In genomic region chrX:366854-367253, dm6 we compare ENCODE assay signal across 1 fruit fly cellular context.
TF ChIP-seq lines count a peak whose summit lies in the region.

No protein-coding gene starts in this region.

TF ChIP-seq in whole organism, prepupa, 60 proteins besides CTCF, POLR2A, EP300 and RAD21 (continued from another document):
- TF ChIP-seq Eip93F (GFP tag; optimal IDR thresholded peaks at IDR 0.05; lab: Kevin White, UChicago) (no peak), Hr38 (GFP tag; optimal IDR thresholded peaks at IDR 0.05; lab: Kevin White, UChicago) (no peak), Eip75B (GFP tag; optimal IDR thresholded peaks at IDR 0.05; lab: Kevin White, UChicago) (peak; percentile 6), CG6163 (GFP tag; IDR thresholded peaks at IDR 0.05; lab: Robert Waterston, UW) (no peak), pdm3 (GFP tag; optimal IDR thresholded peaks at IDR 0.05; lab: Kevin White, UChicago) (no peak), Blimp-1 (GFP tag; optimal IDR thresholded peaks at IDR 0.05; lab: Kevin White, UChicago) (no peak), CG11902 (GFP tag; optimal IDR thresholded peaks at IDR 0.05; lab: Kevin White, UChicago) (no peak), esn (GFP tag; optimal IDR thresholded peaks at IDR 0.05; lab: Kevin White, UChicago) (peak; percentile 34), Eip78C (GFP tag; lab: Kevin White, UChicago) (peak; percentile 82), spab (GFP tag; optimal IDR thresholded peaks at IDR 0.05; lab: Kevin White, UChicago) (peak; percentile 18), Hr39 (GFP tag; optimal IDR thresholded peaks at IDR 0.05; lab: Kevin White, UChicago) (no peak), CG6854 (GFP tag; optimal IDR thresholded peaks at IDR 0.05; lab: Kevin White, UChicago) (no peak), svp (GFP tag; lab: Kevin White, UChicago) (peak; percentile 61), CG7368 (GFP tag; optimal IDR thresholded peaks at IDR 0.05; lab: Kevin White, UChicago) (peak; percentile 26), Ets21C (GFP tag; optimal IDR thresholded peaks at IDR 0.05; lab: Kevin White, UChicago) (no peak), Met (GFP tag; optimal IDR thresholded peaks at IDR 0.05; lab: Kevin White, UChicago) (peak; percentile 43), net (GFP tag; optimal IDR thresholded peaks at IDR 0.05; lab: Kevin White, UChicago) (peak; percentile 5), CG11762 (GFP tag; optimal IDR thresholded peaks at IDR 0.05; lab: Kevin White, UChicago; ENCODE audit: insufficient read depth) (no peak), CG32006 (GFP tag; optimal IDR thresholded peaks at IDR 0.05; lab: Kevin White, UChicago) (peak; percentile 22), CG8319 (GFP tag; optimal IDR thresholded peaks at IDR 0.05; lab: Kevin White, UChicago) (no peak), eg (GFP tag; IDR thresholded peaks at IDR 0.05; lab: Robert Waterston, UW) (no peak), Smox (GFP tag; optimal IDR thresholded peaks at IDR 0.05; lab: Kevin White, UChicago) (no peak), fkh (GFP tag; optimal IDR thresholded peaks at IDR 0.05; lab: Kevin White, UChicago) (no peak), fd85E (GFP tag; optimal IDR thresholded peaks at IDR 0.05; lab: Kevin White, UChicago) (no peak), fd59A (GFP tag; optimal IDR thresholded peaks at IDR 0.05; lab: Kevin White, UChicago) (no peak), CG15336 (GFP tag; IDR thresholded peaks at IDR 0.05; lab: Robert Waterston, UW) (no peak), CG10631 (GFP tag; optimal IDR thresholded peaks at IDR 0.05; lab: Kevin White, UChicago) (peak; percentile 57), CG34406 (GFP tag; optimal IDR thresholded peaks at IDR 0.05; lab: Kevin White, UChicago) (peak; percentile 54), OdsH (GFP tag; optimal IDR thresholded peaks at IDR 0.05; lab: Kevin White, UChicago) (peak; percentile 16)
